Worm (Caenorhabditis elegans): Measurements from ENCODE around the gene Y39E4B.5.

Y39E4B.5 gene

DNA sequence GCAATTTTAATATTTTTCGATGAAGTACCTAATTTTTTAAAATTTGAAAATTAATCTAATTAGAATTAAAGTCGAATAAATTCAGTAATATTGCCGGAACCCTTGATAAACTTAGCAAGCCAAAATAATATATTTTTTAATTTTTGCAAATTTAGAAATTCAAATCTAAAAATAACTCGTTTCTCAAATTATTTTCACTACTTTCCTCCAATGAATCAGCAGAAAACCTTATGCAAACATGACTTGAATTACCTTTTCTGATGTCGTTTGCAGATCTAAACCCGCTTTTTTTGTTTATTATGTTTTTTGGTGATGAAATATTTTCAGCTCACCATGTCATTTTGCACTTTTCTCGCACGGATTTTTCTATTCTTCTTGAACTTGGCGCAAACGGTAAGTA is 42.6 kb downstream of the Y39E4B.5 start, which contains the start of gene tsp-3:
tsp-3 (plus strand) TSS at position 301 of the 400 bp plus-strand sequence.
- no peak for TF ChIP-seq fos-1 (tag; optimal IDR thresholded peaks at IDR 0.05)
- TF ChIP-seq elt-1 (tag; optimal IDR thresholded peaks at IDR 0.05), result no peak
- TF ChIP-seq elt-3 (tag; optimal IDR thresholded peaks at IDR 0.05), result no peak
- no peak for TF ChIP-seq elt-2 (tag; optimal IDR thresholded peaks at IDR 0.05)
- no peak for TF ChIP-seq ceh-9 (tag; optimal IDR thresholded peaks at IDR 0.05)
- TF ChIP-seq ZK546.5 (tag; optimal IDR thresholded peaks at IDR 0.05), result no peak
- no peak for TF ChIP-seq nhr-76 (tag; optimal IDR thresholded peaks at IDR 0.05)
- no peak for TF ChIP-seq ceh-82 (tag; optimal IDR thresholded peaks at IDR 0.05)
- TF ChIP-seq hmg-11 (tag; optimal IDR thresholded peaks at IDR 0.05), result no peak
- TF ChIP-seq unc-62 (GFP tag; optimal IDR thresholded peaks at IDR 0.05), result no peak
- no peak for TF ChIP-seq lin-39 (tag; optimal IDR thresholded peaks at IDR 0.05)

- TF ChIP-seq nhr-11 (tag; optimal IDR thresholded peaks at IDR 0.05) (no peak), snpc-4 (tag; optimal IDR thresholded peaks at IDR 0.05) (no peak), ztf-11 (tag; optimal IDR thresholded peaks at IDR 0.05) (no peak), fos-1 (tag; optimal IDR thresholded peaks at IDR 0.05) (no peak), egl-27 (tag; optimal IDR thresholded peaks at IDR 0.05) (no peak), hmg-11 (tag; optimal IDR thresholded peaks at IDR 0.05) (no peak)
Observed at ce11 chrIII:13213111-13213510, 43.4 kb downstream of the Y39E4B.5 start.

ce11 chrIII:13215682-13216081 is 46.0 kb downstream of the Y39E4B.5 start:
- TF ChIP-seq nhr-11 (tag; optimal IDR thresholded peaks at IDR 0.05) (no peak), jun-1 (tag; optimal IDR thresholded peaks at IDR 0.05) (no peak), hmg-11 (tag; optimal IDR thresholded peaks at IDR 0.05) (peak; percentile 12), nhr-23 (tag; optimal IDR thresholded peaks at IDR 0.05) (peak; percentile 30), ceh-16 (tag; optimal IDR thresholded peaks at IDR 0.05) (no peak), nfya-1 (tag; optimal IDR thresholded peaks at IDR 0.05; ENCODE audit: insufficient read depth) (peak; percentile 38)

- no peak for TF ChIP-seq nhr-12 (tag; optimal IDR thresholded peaks at IDR 0.05)
- peak; percentile 70 for TF ChIP-seq nhr-23 (tag; optimal IDR thresholded peaks at IDR 0.05)
Observed at ce11 chrIII:13216488-13217016, 46.8 kb downstream of the Y39E4B.5 start.
